Worm (Caenorhabditis elegans) whole organism, mixed stage, embryonic: Measurements from ENCODE around the gene fbxb-15.

Experiments used
- blmp-1 ChIP-seq: fragments of 150-350 bp; optimal IDR thresholded peaks from 2 replicates; lab custom pipeline; 2014; ENCODE audit warnings: missing biosample characterization, missing genetic modification characterization
- elt-1 ChIP-seq: sonication (generic microtip); optimal IDR thresholded peaks from 2 replicates; lab custom pipeline; 2017; ENCODE audit warnings: missing genetic modification characterization, mild to moderate bottlenecking, missing compliant biosample characterization, antibody characterized with exemption, moderate library complexity, borderline replicate concordance; ENCODE audit not compliant: insufficient read depth
- elt-3 ChIP-seq: fragments of 150-350 bp; optimal IDR thresholded peaks from 2 replicates; lab custom pipeline; 2014; ENCODE audit warnings: missing biosample characterization, missing genetic modification characterization
- mab-5 ChIP-seq: fragments of 150-350 bp; optimal IDR thresholded peaks from 2 replicates; lab custom pipeline; 2014; ENCODE audit warnings: missing biosample characterization, missing genetic modification characterization
- nhr-12 ChIP-seq: fragments of 150-350 bp; optimal IDR thresholded peaks from 2 replicates; lab custom pipeline; 2014; ENCODE audit warnings: missing biosample characterization, missing genetic modification characterization
- pha-4 ChIP-seq: fragments of 150-350 bp; optimal IDR thresholded peaks from 2 replicates; lab custom pipeline; 2018; ENCODE audit warnings: missing biosample characterization, missing genetic modification reagents, missing genetic modification characterization
- unc-62 ChIP-seq: fragments of 150-350 bp; optimal IDR thresholded peaks from 2 replicates; lab custom pipeline; 2014; ENCODE audit warnings: missing biosample characterization, missing genetic modification reagents, missing genetic modification characterization
- zip-8 ChIP-seq: fragments of 150-350 bp; optimal IDR thresholded peaks from 2 replicates; lab custom pipeline; 2014; ENCODE audit warnings: missing biosample characterization, missing genetic modification characterization
- ztf-11 ChIP-seq: fragments of 150-350 bp; optimal IDR thresholded peaks from 2 replicates; lab custom pipeline; 2014; ENCODE audit warnings: missing biosample characterization, missing genetic modification characterization

ce11 chrII:1694530-1694929, 41.2 kb upstream of the fbxb-15 start, which contains the start of gene fbxc-26:
- no peak for TF ChIP-seq ztf-11 (tag; lab: Kevin White, UChicago)
- no peak for TF ChIP-seq unc-62 (GFP tag; lab: Kevin White, UChicago)
- TF ChIP-seq pha-4: no peak
- no peak for TF ChIP-seq nhr-12 (tag; lab: Kevin White, UChicago)
- no peak for TF ChIP-seq elt-1 (tag; lab: Kevin White, UChicago)
- TF ChIP-seq elt-3 (tag; lab: Kevin White, UChicago): no peak
- no peak for TF ChIP-seq blmp-1 (tag; lab: Kevin White, UChicago)
- TF ChIP-seq zip-8: no peak
- TF ChIP-seq mab-5 (tag; lab: Kevin White, UChicago): no peak
